Worm (Caenorhabditis elegans) whole organism, young adult: Measurements from ENCODE around the gene ifta-2.

Experiments
- F33H1.4 ChIP-seq: fragments of 200-800 bp; sonication (Bioruptor generic); IDR thresholded peaks from 2 replicates; pipeline ENCODE4 v1.3.6; 2022; ENCODE audit warnings: missing genetic modification reagents, missing genetic modification characterization, missing compliant biosample characterization
- F39B2.1 ChIP-seq: fragments of 200-800 bp; sonication (Bioruptor generic); IDR thresholded peaks from 2 replicates; pipeline ENCODE4 v1.3.6; 2022; ENCODE audit warnings: missing genetic modification reagents, missing genetic modification characterization, missing compliant biosample characterization
- hsf-1 ChIP-seq: fragments of 200-800 bp; sonication (Bioruptor generic); IDR thresholded peaks from 2 replicates; pipeline ENCODE4 v1.3.6; 2022; ENCODE audit warnings: missing genetic modification reagents, missing genetic modification characterization, missing compliant biosample characterization
- nfya-1 ChIP-seq: sonication (generic microtip); optimal IDR thresholded peaks from 2 replicates; lab custom pipeline; 2017; ENCODE audit warnings: antibody characterized with exemption, missing compliant biosample characterization, missing genetic modification characterization, borderline replicate concordance; ENCODE audit not compliant: insufficient read depth
- unc-62 ChIP-seq: fragments of 150-350 bp; optimal IDR thresholded peaks from 2 replicates; lab custom pipeline; 2014; ENCODE audit warnings: missing biosample characterization, missing genetic modification reagents, missing genetic modification characterization

DNA sequence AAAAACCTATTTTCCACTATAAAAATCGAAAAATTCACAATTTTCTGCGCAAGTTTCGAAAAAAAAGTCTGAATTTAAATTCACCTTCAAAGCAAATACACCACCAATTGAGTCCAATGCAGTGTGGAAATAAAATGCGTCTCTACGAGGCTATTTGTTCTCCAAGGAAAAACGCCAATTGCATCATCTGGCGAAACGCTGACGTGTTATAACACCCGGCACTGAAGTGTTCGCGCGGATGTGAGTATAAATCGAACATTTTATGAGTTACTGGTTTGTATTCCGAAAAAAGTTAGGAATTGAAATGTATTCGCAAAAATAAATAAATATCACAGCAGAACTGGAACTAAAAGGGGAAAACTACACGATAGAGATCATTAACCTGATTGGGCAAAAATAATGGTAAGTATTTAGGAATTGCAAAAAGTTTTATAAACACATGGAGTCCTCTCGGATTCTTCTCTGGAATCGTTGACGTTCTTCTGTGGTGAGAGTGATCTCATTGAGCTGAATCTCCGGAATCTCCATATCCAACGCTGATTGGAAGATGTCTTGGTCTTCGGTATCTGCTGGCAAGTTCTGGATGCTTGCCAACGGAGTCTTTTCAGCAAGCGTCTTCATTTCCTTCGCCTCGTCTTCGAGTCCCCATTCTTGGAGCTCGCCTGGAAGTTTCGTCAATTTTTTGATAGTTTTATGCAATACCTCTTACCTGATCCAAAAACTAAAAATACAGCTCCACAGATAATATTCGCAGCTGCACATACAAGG is 13.7 kb downstream of the ifta-2 start, which contains the start of gene zipt-7.1:
- TF ChIP-seq hsf-1 (GFP tag; lab: Robert Waterston, UW) (no peak), F39B2.1 (GFP tag; lab: Robert Waterston, UW) (no peak), unc-62 (GFP tag; lab: Kevin White, UChicago) (no peak), nfya-1 (no peak), F33H1.4 (GFP tag; lab: Robert Waterston, UW) (no peak)
